Fruit fly (Drosophila melanogaster) whole organism, embryonic: Measurements from ENCODE around the gene CG18581.

ENCODE experiments used
- Asciz ChIP-seq: fragments of 200-800 bp; sonication (Bioruptor generic); optimal IDR thresholded peaks from 2 replicates; lab custom pipeline; 2017; ENCODE audit warnings: missing biosample characterization, mild to moderate bottlenecking, missing genetic modification characterization, missing genetic modification reagents
- Bgb ChIP-seq: fragments of 200-800 bp; sonication (Bioruptor generic); IDR thresholded peaks from 2 replicates; pipeline ENCODE4 v1.3.6; 2022; ENCODE audit warnings: missing biosample characterization, missing genetic modification characterization; ENCODE audit not compliant: partially characterized antibody
- Blimp-1 ChIP-seq: fragments of 200-800 bp; sonication (Bioruptor generic); optimal IDR thresholded peaks from 3 replicates; lab custom pipeline; 2018; ENCODE audit warnings: missing biosample characterization, missing genetic modification characterization, mild to moderate bottlenecking, moderate library complexity, missing genetic modification reagents
- CG10366 ChIP-seq: fragments of 200-800 bp; sonication (Bioruptor generic); IDR thresholded peaks from 2 replicates; pipeline ENCODE4 v1.3.6; 2022; ENCODE audit warnings: missing biosample characterization, missing genetic modification characterization
- CG10462 ChIP-seq: fragments of 200-800 bp; sonication (Bioruptor generic); optimal IDR thresholded peaks from 2 replicates; lab custom pipeline; 2016; ENCODE audit warnings: missing biosample characterization, missing genetic modification characterization
- CG11695 ChIP-seq: fragments of 200-800 bp; sonication (Bioruptor generic); IDR thresholded peaks from 3 replicates; pipeline ENCODE4 v1.3.6; 2022; ENCODE audit warnings: missing biosample characterization, missing genetic modification characterization
- CG12744 ChIP-seq: fragments of 200-800 bp; sonication (Bioruptor generic); optimal IDR thresholded peaks from 2 replicates; lab custom pipeline; 2016; ENCODE audit warnings: missing biosample characterization, missing genetic modification characterization
- CG18476 ChIP-seq: fragments of 200-800 bp; sonication (Bioruptor generic); optimal IDR thresholded peaks from 2 replicates; lab custom pipeline; 2016; ENCODE audit warnings: missing biosample characterization, mild to moderate bottlenecking, missing genetic modification characterization
- CG2199 ChIP-seq: fragments of 200-800 bp; sonication (Bioruptor generic); IDR thresholded peaks from 3 replicates; pipeline ENCODE4 v1.3.6; 2022; ENCODE audit warnings: missing biosample characterization, missing genetic modification characterization
- CG30431 ChIP-seq: fragments of 200-800 bp; sonication (Bioruptor generic); optimal IDR thresholded peaks from 2 replicates; lab custom pipeline; 2017; ENCODE audit warnings: missing biosample characterization, missing genetic modification characterization
- CG33213 ChIP-seq: fragments of 200-800 bp; sonication (Bioruptor generic); optimal IDR thresholded peaks from 3 replicates; lab custom pipeline; 2016; ENCODE audit warnings: missing biosample characterization, missing genetic modification characterization
- CG34224 ChIP-seq: fragments of 200-800 bp; sonication (Bioruptor generic); IDR thresholded peaks from 3 replicates; pipeline ENCODE4 v1.3.6; 2022; ENCODE audit warnings: missing biosample characterization, missing genetic modification characterization; ENCODE audit not compliant: partially characterized antibody
- CG5180 ChIP-seq: fragments of 200-800 bp; sonication (Bioruptor generic); optimal IDR thresholded peaks from 3 replicates; lab custom pipeline; 2017; ENCODE audit warnings: missing biosample characterization, missing genetic modification characterization, mild to moderate bottlenecking, moderate library complexity, missing genetic modification reagents
- CG7786 ChIP-seq: fragments of 200-800 bp; sonication (Bioruptor generic); optimal IDR thresholded peaks from 2 replicates; lab custom pipeline; 2016; ENCODE audit warnings: missing biosample characterization, missing genetic modification characterization
- CG7928 ChIP-seq: fragments of 200-800 bp; sonication (Bioruptor generic); optimal IDR thresholded peaks from 2 replicates; lab custom pipeline; 2017; ENCODE audit warnings: missing biosample characterization, mild to moderate bottlenecking, missing genetic modification characterization
- CG8089 ChIP-seq: fragments of 200-800 bp; sonication (Bioruptor generic); optimal IDR thresholded peaks from 3 replicates; lab custom pipeline; 2016; ENCODE audit warnings: missing biosample characterization, missing genetic modification characterization
- CG8281 ChIP-seq: fragments of 200-800 bp; sonication (Bioruptor generic); optimal IDR thresholded peaks from 2 replicates; lab custom pipeline; 2018; ENCODE audit warnings: missing biosample characterization, mild to moderate bottlenecking, missing genetic modification characterization, moderate library complexity
- CG9727 ChIP-seq: fragments of 200-800 bp; sonication (Bioruptor generic); optimal IDR thresholded peaks from 3 replicates; lab custom pipeline; 2017; ENCODE audit warnings: missing biosample characterization, mild to moderate bottlenecking, missing genetic modification characterization
- CG9932 ChIP-seq: fragments of 200-800 bp; sonication (Bioruptor generic); IDR thresholded peaks from 2 replicates; pipeline ENCODE4 v1.3.6; 2022; ENCODE audit warnings: missing biosample characterization, missing genetic modification characterization
- Chrac-16 ChIP-seq: fragments of 200-800 bp; sonication (Bioruptor generic); optimal IDR thresholded peaks from 3 replicates; lab custom pipeline; 2016; ENCODE audit warnings: missing biosample characterization, missing genetic modification characterization
- Dbx ChIP-seq: fragments of 200-800 bp; sonication (Bioruptor generic); IDR thresholded peaks from 3 replicates; pipeline ENCODE4 v1.3.6; 2022; ENCODE audit warnings: missing biosample characterization, missing genetic modification characterization
- Ets65A ChIP-seq: fragments of 200-800 bp; sonication (Bioruptor generic); peaks from one replicate; lab custom pipeline; 2016; ENCODE audit warnings: missing biosample characterization, missing genetic modification characterization
- H15 ChIP-seq: fragments of 200-800 bp; sonication (Bioruptor generic); IDR thresholded peaks from 3 replicates; pipeline ENCODE4 v1.3.6; 2022; ENCODE audit warnings: missing biosample characterization, missing genetic modification characterization
- H2.0 ChIP-seq: fragments of 200-800 bp; sonication (Bioruptor generic); IDR thresholded peaks from 2 replicates; pipeline ENCODE4 v1.3.6; 2022; ENCODE audit warnings: missing biosample characterization, missing genetic modification characterization
- Hr51 ChIP-seq, 2 experiments: fragments of 200-800 bp; sonication (Bioruptor generic); optimal IDR thresholded peaks; 2 replicates in 1 of 2; 3 replicates in 1 of 2; lab custom pipeline; 2016 to 2018; ENCODE audit warnings: missing biosample characterization in 2 of 2, missing genetic modification characterization in 2 of 2, mild to moderate bottlenecking in 1 of 2, moderate library complexity in 1 of 2
- Lpt ChIP-seq: fragments of >200 bp; optimal IDR thresholded peaks from 2 replicates; lab custom pipeline; 2018; ENCODE audit warnings: missing biosample characterization, missing genetic modification characterization
- Sin3A ChIP-seq: fragments of >200 bp; optimal IDR thresholded peaks from 2 replicates; lab custom pipeline; 2018
- aop ChIP-seq: fragments of 200-800 bp; sonication (Bioruptor generic); IDR thresholded peaks from 2 replicates; pipeline ENCODE4 v1.3.6; 2022; ENCODE audit warnings: missing biosample characterization, missing genetic modification characterization
- br ChIP-seq: fragments of >200 bp; optimal IDR thresholded peaks from 2 replicates; lab custom pipeline; 2017
- cas ChIP-seq: fragments of 200-800 bp; sonication (Bioruptor generic); IDR thresholded peaks from 2 replicates; pipeline ENCODE4 v1.3.6; 2022; ENCODE audit warnings: missing biosample characterization, missing genetic modification characterization
- chm ChIP-seq: fragments of 200-800 bp; sonication (Bioruptor generic); IDR thresholded peaks from 2 replicates; pipeline ENCODE4 v1.3.6; 2022; ENCODE audit warnings: missing biosample characterization, missing genetic modification characterization
- croc ChIP-seq: fragments of 200-800 bp; sonication (Bioruptor generic); conservative IDR thresholded peaks from 3 replicates; pipeline ENCODE4 v1.3.6; 2022; ENCODE audit warnings: missing biosample characterization, missing genetic modification characterization
- crp ChIP-seq, 2 experiments: fragments of 200-800 bp; sonication (Bioruptor generic); optimal IDR thresholded peaks; 2 replicates in 1 of 2; 3 replicates in 1 of 2; lab custom pipeline; 2017; ENCODE audit warnings: missing biosample characterization in 2 of 2, missing genetic modification characterization in 2 of 2, mild to moderate bottlenecking in 1 of 2, moderate library complexity in 1 of 2
- dimm ChIP-seq: fragments of 200-800 bp; sonication (Bioruptor generic); IDR thresholded peaks from 2 replicates; pipeline ENCODE4 v1.3.6; 2022; ENCODE audit warnings: missing biosample characterization, missing genetic modification characterization
- emc ChIP-seq: fragments of 200-800 bp; sonication (Bioruptor generic); optimal IDR thresholded peaks from 2 replicates; lab custom pipeline; 2016; ENCODE audit warnings: missing biosample characterization, missing genetic modification characterization
- gcm2 ChIP-seq: fragments of 200-800 bp; sonication (Bioruptor generic); optimal IDR thresholded peaks from 2 replicates; lab custom pipeline; 2016; ENCODE audit warnings: missing biosample characterization, missing genetic modification characterization
- grau ChIP-seq: fragments of 200-800 bp; optimal IDR thresholded peaks from 3 replicates; lab custom pipeline; 2019; ENCODE audit warnings: missing biosample characterization, mild to moderate bottlenecking, missing genetic modification characterization, moderate library complexity
- grn ChIP-seq: fragments of 200-800 bp; sonication (Bioruptor generic); optimal IDR thresholded peaks from 3 replicates; lab custom pipeline; 2017; ENCODE audit warnings: missing biosample characterization, missing genetic modification characterization
- her ChIP-seq: fragments of 200-800 bp; sonication (Bioruptor generic); optimal IDR thresholded peaks from 2 replicates; lab custom pipeline; 2016; ENCODE audit warnings: missing biosample characterization, missing genetic modification characterization
- lbe ChIP-seq: fragments of 200-800 bp; sonication (Bioruptor generic); optimal IDR thresholded peaks from 2 replicates; lab custom pipeline; 2016; ENCODE audit warnings: missing biosample characterization, mild to moderate bottlenecking, missing genetic modification characterization
- odd ChIP-seq: fragments of 200-800 bp; sonication (Bioruptor generic); optimal IDR thresholded peaks from 2 replicates; lab custom pipeline; 2017; ENCODE audit warnings: missing biosample characterization, mild to moderate bottlenecking, missing genetic modification characterization
- p53 ChIP-seq: fragments of 200-800 bp; sonication (Bioruptor generic); optimal IDR thresholded peaks from 2 replicates; lab custom pipeline; 2016; ENCODE audit warnings: missing biosample characterization, missing genetic modification characterization
- peb ChIP-seq: fragments of 200-800 bp; sonication (Bioruptor generic); IDR thresholded peaks from 2 replicates; pipeline ENCODE4 v1.3.6; 2022; ENCODE audit warnings: missing biosample characterization, missing genetic modification characterization
- psq ChIP-seq: fragments of 200-800 bp; sonication (Bioruptor generic); optimal IDR thresholded peaks from 2 replicates; lab custom pipeline; 2017; ENCODE audit warnings: missing biosample characterization, missing genetic modification characterization
- ranshi ChIP-seq: fragments of 200-800 bp; sonication (Bioruptor generic); IDR thresholded peaks from 2 replicates; pipeline ENCODE4 v1.3.6; 2022; ENCODE audit warnings: missing biosample characterization, missing genetic modification characterization
- schlank ChIP-seq: fragments of 200-800 bp; sonication (Bioruptor generic); optimal IDR thresholded peaks from 2 replicates; lab custom pipeline; 2018; ENCODE audit warnings: missing biosample characterization, mild to moderate bottlenecking, missing genetic modification characterization
- seq ChIP-seq: fragments of 200-800 bp; sonication (Bioruptor generic); IDR thresholded peaks from 2 replicates; pipeline ENCODE4 v1.3.6; 2022; ENCODE audit warnings: missing biosample characterization, missing genetic modification characterization
- ssp ChIP-seq: fragments of 200-800 bp; sonication (Bioruptor generic); IDR thresholded peaks from 2 replicates; pipeline ENCODE4 v1.3.6; 2022; ENCODE audit warnings: missing biosample characterization, missing genetic modification characterization
- tio ChIP-seq: fragments of 200-800 bp; sonication (Bioruptor generic); optimal IDR thresholded peaks from 2 replicates; lab custom pipeline; 2017; ENCODE audit warnings: missing biosample characterization, missing genetic modification characterization, inconsistent platforms
- unpg ChIP-seq: fragments of 200-800 bp; sonication (Bioruptor generic); optimal IDR thresholded peaks from 3 replicates; lab custom pipeline; 2018; ENCODE audit warnings: missing biosample characterization, mild to moderate bottlenecking, missing genetic modification characterization, moderate library complexity
- vnd ChIP-seq: fragments of 200-800 bp; sonication (Bioruptor generic); IDR thresholded peaks from 3 replicates; pipeline ENCODE4 v1.3.6; 2022; ENCODE audit warnings: missing biosample characterization, missing genetic modification characterization; ENCODE audit not compliant: partially characterized antibody
- wdn ChIP-seq: fragments of 200-800 bp; sonication (Bioruptor generic); IDR thresholded peaks from 2 replicates; pipeline ENCODE4 v1.3.6; 2022; ENCODE audit warnings: missing biosample characterization, missing genetic modification characterization

The CG18581 gene

dm6 chr3L:15094589-15095288 is 44.7 kb upstream of the CG18581 start, which contains the start of the genes sstn, Plp and GlyRS (continued):
- TF ChIP-seq emc (GFP tag; lab: Kevin White, UChicago) (no peak), wdn (GFP tag; lab: Robert Waterston, UW) (no peak), H2.0 (GFP tag; lab: Robert Waterston, UW) (no peak), CG10366 (GFP tag; lab: Robert Waterston, UW) (no peak), CG11695 (GFP tag; lab: Robert Waterston, UW) (no peak), CG12744 (GFP tag; lab: Kevin White, UChicago) (no peak), crp (GFP tag; optimal IDR thresholded peaks at IDR 0.05; lab: Kevin White, UChicago) (peak in 1 of 2 experiments; percentile 33), gcm2 (GFP tag; lab: Kevin White, UChicago) (no peak), CG33213 (GFP tag; lab: Kevin White, UChicago) (no peak), Hr51 (GFP tag; optimal IDR thresholded peaks at IDR 0.05; lab: Kevin White, UChicago) (peak in 1 of 2 experiments; percentile 30), peb (GFP tag; lab: Robert Waterston, UW) (no peak), ssp (GFP tag; lab: Robert Waterston, UW) (no peak), CG5180 (GFP tag; lab: Kevin White, UChicago) (peak; percentile 27), CG30431 (GFP tag; lab: Kevin White, UChicago) (no peak), br (lab: Kevin White, UChicago) (no peak), seq (no peak), CG8281 (tag; lab: Kevin White, UChicago) (no peak), Bgb (GFP tag; lab: Robert Waterston, UW) (peak; percentile 55), odd (GFP tag; lab: Kevin White, UChicago) (no peak), cas (no peak), Ets65A (GFP tag; lab: Kevin White, UChicago) (peak; percentile 41), tio (peak; percentile 2), CG34224 (GFP tag; lab: Robert Waterston, UW) (no peak), CG18476 (GFP tag; lab: Kevin White, UChicago) (no peak), Sin3A (lab: Kevin White, UChicago) (no peak), CG2199 (GFP tag; lab: Robert Waterston, UW) (no peak), Lpt (GFP tag; lab: Kevin White, UChicago) (no peak), unpg (peak; percentile 8), CG8089 (GFP tag; lab: Kevin White, UChicago) (no peak), chm (GFP tag; lab: Robert Waterston, UW) (no peak), her (GFP tag; lab: Kevin White, UChicago) (no peak), CG10462 (GFP tag; lab: Kevin White, UChicago) (no peak), Dbx (GFP tag; lab: Robert Waterston, UW) (no peak), schlank (tag; lab: Kevin White, UChicago) (no peak), dimm (GFP tag; lab: Robert Waterston, UW) (no peak), aop (GFP tag; lab: Robert Waterston, UW) (no peak), psq (GFP tag; lab: Kevin White, UChicago) (no peak), CG7786 (GFP tag; lab: Kevin White, UChicago) (no peak), croc (no peak), lbe (GFP tag; lab: Kevin White, UChicago) (peak; percentile 2), Chrac-16 (GFP tag; lab: Kevin White, UChicago) (peak; percentile 38), H15 (GFP tag; lab: Robert Waterston, UW) (no peak), Asciz (peak; percentile 23), grn (GFP tag; lab: Kevin White, UChicago) (no peak), Blimp-1 (GFP tag; lab: Kevin White, UChicago) (peak; percentile 40), ranshi (GFP tag; lab: Robert Waterston, UW) (no peak), CG9932 (no peak), CG7928 (GFP tag; lab: Kevin White, UChicago) (no peak), CG9727 (GFP tag; lab: Kevin White, UChicago) (peak; percentile 17), p53 (no peak), vnd (GFP tag; lab: Robert Waterston, UW) (no peak), grau (peak; percentile 57)
